Fruit fly (Drosophila melanogaster): ENCODE measurements around the gene Pdss2.

The Pdss2 gene

dm6 chr3L:21037404-21037803 is 9.7 kb downstream of the Pdss2 start (continued):
- TF ChIP-seq CG4730 (GFP tag; IDR thresholded peaks at IDR 0.05) (peak; percentile 60; the same call in 1 of the 2 replicates), nmo (GFP tag; optimal IDR thresholded peaks at IDR 0.05) (peak; percentile 86), CG3726 (GFP tag; IDR thresholded peaks at IDR 0.05) (0 out of 3 replicates have a peak, but pooled peaks have one; percentile 29), CG10209 (GFP tag; optimal IDR thresholded peaks at IDR 0.05) (peak; percentile 78), CG2889 (GFP tag; IDR thresholded peaks at IDR 0.05) (peak; percentile 74), CG7372 (GFP tag; IDR thresholded peaks at IDR 0.05) (no peak), sqz (GFP tag; optimal IDR thresholded peaks at IDR 0.05) (peak; percentile 40), CG34224 (GFP tag; IDR thresholded peaks at IDR 0.05; ENCODE audit: partially characterized antibody) (no peak), sens-2 (GFP tag; IDR thresholded peaks at IDR 0.05) (no peak), Oaz (GFP tag; IDR thresholded peaks at IDR 0.05) (peak; percentile 56), pnt (GFP tag; optimal IDR thresholded peaks at IDR 0.05) (peak; percentile 41), trem (tag; optimal IDR thresholded peaks at IDR 0.05) (peak; percentile 60), scrt (GFP tag; optimal IDR thresholded peaks at IDR 0.05) (peak; percentile 59), Rx (GFP tag; IDR thresholded peaks at IDR 0.05) (no peak), Trl (optimal IDR thresholded peaks at IDR 0.05) (no peak), Trl (GFP tag; optimal IDR thresholded peaks at IDR 0.05) (peak; percentile 36), Deaf1 (tag; optimal IDR thresholded peaks at IDR 0.05) (peak; percentile 62), CG11504 (tag; optimal IDR thresholded peaks at IDR 0.05) (peak; percentile 87), yki (optimal IDR thresholded peaks at IDR 0.05) (no peak), Antp (GFP tag; optimal IDR thresholded peaks at IDR 0.05) (peak; percentile 35), en (GFP tag; optimal IDR thresholded peaks at IDR 0.05) (peak; percentile 41), D (optimal IDR thresholded peaks at IDR 0.05) (no peak), D (GFP tag; optimal IDR thresholded peaks at IDR 0.05) (peak; percentile 57), CG16779 (GFP tag; IDR thresholded peaks at IDR 0.05) (no peak), Taf1 (GFP tag; IDR thresholded peaks at IDR 0.05) (no peak), zfh2 (GFP tag; optimal IDR thresholded peaks at IDR 0.05) (peak; percentile 36), CG32532 (GFP tag; IDR thresholded peaks at IDR 0.05) (peak; percentile 74), CG10654 (GFP tag; optimal IDR thresholded peaks at IDR 0.05) (peak; percentile 53), chinmo (GFP tag; IDR thresholded peaks at IDR 0.05; ENCODE audit: partially characterized antibody) (no peak), ATbp (GFP tag; optimal IDR thresholded peaks at IDR 0.05) (peak; percentile 78), h (optimal IDR thresholded peaks at IDR 0.05) (no peak), Lim3 (GFP tag; IDR thresholded peaks at IDR 0.05) (no peak), CG18476 (GFP tag; optimal IDR thresholded peaks at IDR 0.05) (peak; percentile 58), CG3407 (GFP tag; optimal IDR thresholded peaks at IDR 0.05) (peak; percentile 59), sob (GFP tag; IDR thresholded peaks at IDR 0.05) (peak; percentile 75), Xbp1 (GFP tag; optimal IDR thresholded peaks at IDR 0.05) (peak; percentile 81), CG17361 (GFP tag; IDR thresholded peaks at IDR 0.05) (peak; percentile 82), sc (optimal IDR thresholded peaks at IDR 0.05) (no peak), sc (GFP tag; optimal IDR thresholded peaks at IDR 0.05) (peak; percentile 51), nerfin-1 (tag; optimal IDR thresholded peaks at IDR 0.05) (peak; percentile 60), CG17612 (GFP tag; IDR thresholded peaks at IDR 0.05) (no peak), Hr3 (GFP tag; optimal IDR thresholded peaks at IDR 0.05) (peak; percentile 76), oc (tag; optimal IDR thresholded peaks at IDR 0.05) (peak; percentile 84), CG9437 (GFP tag; optimal IDR thresholded peaks at IDR 0.05) (peak; percentile 59), CG17568 (GFP tag; optimal IDR thresholded peaks at IDR 0.05) (peak; percentile 73), pan (optimal IDR thresholded peaks at IDR 0.05) (no peak), pan (GFP tag; optimal IDR thresholded peaks at IDR 0.05 in 1 of 2, IDR thresholded peaks at IDR 0.05 in 1 of 2) (peak in 1 of 2 experiments; percentile 86), amos (GFP tag; IDR thresholded peaks at IDR 0.05; ENCODE audit: partially characterized antibody) (no peak), Elba2 (GFP tag; optimal IDR thresholded peaks at IDR 0.05) (peak; percentile 27), pfk (GFP tag; optimal IDR thresholded peaks at IDR 0.05) (no peak), esg (GFP tag; conservative IDR thresholded peaks at IDR 0.05) (peak; percentile 76), CG1024 (GFP tag; IDR thresholded peaks at IDR 0.05) (no peak), Lhr (GFP tag; optimal IDR thresholded peaks at IDR 0.05) (peak; percentile 47)
